Worm (Caenorhabditis elegans) whole organism, L3 larva: ENCODE data around the gene ddx-23.

Experiments used
- R02D3.7 ChIP-seq: fragments of 150-350 bp; optimal IDR thresholded peaks from 2 replicates; lab custom pipeline; 2014; ENCODE audit warnings: missing biosample characterization, missing genetic modification characterization
- ZK546.5 ChIP-seq: sonication (generic microtip); optimal IDR thresholded peaks from 2 replicates; lab custom pipeline; 2017; ENCODE audit warnings: missing biosample characterization, missing genetic modification characterization
- aly-2 ChIP-seq: fragments of 150-350 bp; optimal IDR thresholded peaks from 2 replicates; lab custom pipeline; 2014; ENCODE audit warnings: missing biosample characterization, missing genetic modification characterization
- ama-1 ChIP-seq: fragments of 150-350 bp; optimal IDR thresholded peaks from 2 replicates; lab custom pipeline; 2018
- ceh-16 ChIP-seq: sonication (generic microtip); optimal IDR thresholded peaks from 2 replicates; lab custom pipeline; 2017; ENCODE audit warnings: missing biosample characterization, missing genetic modification characterization
- ceh-28 ChIP-seq: fragments of 150-350 bp; optimal IDR thresholded peaks from 2 replicates; lab custom pipeline; 2014; ENCODE audit warnings: missing biosample characterization, missing genetic modification reagents, missing genetic modification characterization
- ceh-82 ChIP-seq: fragments of 150-350 bp; optimal IDR thresholded peaks from 2 replicates; lab custom pipeline; 2014; ENCODE audit warnings: missing biosample characterization, missing genetic modification characterization
- ceh-9 ChIP-seq: sonication (generic microtip); optimal IDR thresholded peaks from 2 replicates; lab custom pipeline; 2018; ENCODE audit warnings: missing biosample characterization, missing genetic modification characterization
- daf-12 ChIP-seq: fragments of 150-350 bp; optimal IDR thresholded peaks from 2 replicates; lab custom pipeline; 2014; ENCODE audit warnings: missing biosample characterization, missing genetic modification reagents, missing genetic modification characterization
- egl-27 ChIP-seq: sonication (generic microtip); optimal IDR thresholded peaks from 4 replicates; lab custom pipeline; 2017; ENCODE audit warnings: missing biosample characterization, missing genetic modification reagents, missing genetic modification characterization
- egl-5 ChIP-seq: fragments of 150-350 bp; optimal IDR thresholded peaks from 2 replicates; lab custom pipeline; 2017; ENCODE audit warnings: missing biosample characterization, missing genetic modification reagents, missing genetic modification characterization, inconsistent platforms
- elt-1 ChIP-seq: fragments of 150-350 bp; optimal IDR thresholded peaks from 2 replicates; lab custom pipeline; 2014; ENCODE audit warnings: missing biosample characterization, missing genetic modification characterization
- elt-2 ChIP-seq: sonication (generic microtip); optimal IDR thresholded peaks from 2 replicates; lab custom pipeline; 2016; ENCODE audit warnings: missing genetic modification reagents, mild to moderate bottlenecking, missing genetic modification characterization, missing compliant biosample characterization
- elt-3 ChIP-seq, 3 experiments: fragments of 150-350 bp in 1 of 3; sonication (generic microtip) in 2 of 3; optimal IDR thresholded peaks; 2 replicates in 2 of 3; 4 replicates in 1 of 3; lab custom pipeline; 2014 to 2017; ENCODE audit warnings: missing biosample characterization in 3 of 3, missing genetic modification characterization in 3 of 3
- eor-1 ChIP-seq, 2 experiments: fragments of 150-350 bp; optimal IDR thresholded peaks; 2 replicates each; lab custom pipeline; 2014 to 2018; ENCODE audit warnings: missing biosample characterization in 2 of 2, missing genetic modification characterization in 2 of 2
- fkh-2 ChIP-seq: fragments of 150-350 bp; optimal IDR thresholded peaks from 2 replicates; lab custom pipeline; 2014; ENCODE audit warnings: missing biosample characterization, missing genetic modification reagents, missing genetic modification characterization
- hmg-11 ChIP-seq: sonication (generic microtip); optimal IDR thresholded peaks from 2 replicates; lab custom pipeline; 2016; ENCODE audit warnings: missing genetic modification characterization, missing compliant biosample characterization
- jun-1 ChIP-seq: fragments of 150-350 bp; optimal IDR thresholded peaks from 2 replicates; lab custom pipeline; 2014; ENCODE audit warnings: missing biosample characterization, missing genetic modification reagents, missing genetic modification characterization
- lin-39 ChIP-seq: fragments of 150-350 bp; optimal IDR thresholded peaks from 2 replicates; lab custom pipeline; 2018; ENCODE audit warnings: missing biosample characterization, missing genetic modification reagents, missing genetic modification characterization
- mdl-1 ChIP-seq: fragments of 150-350 bp; optimal IDR thresholded peaks from 2 replicates; lab custom pipeline; 2014; ENCODE audit warnings: missing biosample characterization, missing genetic modification characterization
- mml-1 ChIP-seq: fragments of 150-350 bp; sonication (generic microtip); optimal IDR thresholded peaks from 3 replicates; lab custom pipeline; 2014; ENCODE audit warnings: missing biosample characterization, missing genetic modification characterization
- nfya-1 ChIP-seq: sonication (generic microtip); optimal IDR thresholded peaks from 2 replicates; lab custom pipeline; 2017; ENCODE audit warnings: missing genetic modification characterization, mild to moderate bottlenecking, missing compliant biosample characterization, antibody characterized with exemption, moderate library complexity; ENCODE audit not compliant: insufficient read depth
- nhr-11 ChIP-seq: fragments of 150-350 bp; optimal IDR thresholded peaks from 2 replicates; lab custom pipeline; 2014; ENCODE audit warnings: missing biosample characterization, missing genetic modification characterization
- nhr-23 ChIP-seq: fragments of 150-350 bp; optimal IDR thresholded peaks from 2 replicates; lab custom pipeline; 2014; ENCODE audit warnings: missing biosample characterization, missing genetic modification reagents, missing genetic modification characterization
- nhr-237 ChIP-seq: fragments of 150-350 bp; optimal IDR thresholded peaks from 2 replicates; lab custom pipeline; 2014; ENCODE audit warnings: missing biosample characterization, missing genetic modification characterization
- nhr-25 ChIP-seq: sonication (generic microtip); optimal IDR thresholded peaks from 2 replicates; lab custom pipeline; 2017; ENCODE audit warnings: missing biosample characterization, missing genetic modification characterization
- nhr-28 ChIP-seq: fragments of 150-350 bp; optimal IDR thresholded peaks from 2 replicates; lab custom pipeline; 2014; ENCODE audit warnings: missing biosample characterization, missing genetic modification characterization
- nhr-43 ChIP-seq: sonication (generic microtip); optimal IDR thresholded peaks from 2 replicates; lab custom pipeline; 2016; ENCODE audit warnings: mild to moderate bottlenecking, missing genetic modification characterization, missing compliant biosample characterization; ENCODE audit not compliant: poor library complexity, severe bottlenecking
- nhr-67 ChIP-seq: fragments of 150-350 bp; optimal IDR thresholded peaks from 2 replicates; lab custom pipeline; 2014; ENCODE audit warnings: missing biosample characterization, missing genetic modification characterization
- nhr-76 ChIP-seq: fragments of 150-350 bp; sonication (generic microtip); optimal IDR thresholded peaks from 5 replicates; lab custom pipeline; 2014; ENCODE audit warnings: missing biosample characterization, missing genetic modification characterization
- nhr-77 ChIP-seq: fragments of 150-350 bp; optimal IDR thresholded peaks from 2 replicates; lab custom pipeline; 2014; ENCODE audit warnings: missing biosample characterization, missing genetic modification characterization
- pha-4 ChIP-seq: fragments of 150-350 bp; optimal IDR thresholded peaks from 2 replicates; lab custom pipeline; 2014; ENCODE audit warnings: missing biosample characterization, missing genetic modification reagents, missing genetic modification characterization
- pqm-1 ChIP-seq: fragments of 150-350 bp; optimal IDR thresholded peaks from 2 replicates; lab custom pipeline; 2017; ENCODE audit warnings: missing biosample characterization, missing genetic modification characterization, inconsistent platforms
- sea-2 ChIP-seq: fragments of 150-350 bp; sonication (generic microtip); optimal IDR thresholded peaks from 4 replicates; lab custom pipeline; 2014; ENCODE audit warnings: missing biosample characterization, missing genetic modification reagents, missing genetic modification characterization
- tbx-2 ChIP-seq: sonication (generic microtip); optimal IDR thresholded peaks from 2 replicates; lab custom pipeline; 2016; ENCODE audit warnings: mild to moderate bottlenecking, missing genetic modification characterization, missing compliant biosample characterization
- unc-39 ChIP-seq: sonication (generic microtip); optimal IDR thresholded peaks from 4 replicates; lab custom pipeline; 2017; ENCODE audit warnings: missing biosample characterization, missing genetic modification characterization
- unc-62 ChIP-seq: fragments of 150-350 bp; sonication (generic microtip); optimal IDR thresholded peaks from 4 replicates; lab custom pipeline; 2014; ENCODE audit warnings: missing biosample characterization, missing genetic modification reagents, missing genetic modification characterization
- zag-1 ChIP-seq: fragments of 150-350 bp; optimal IDR thresholded peaks from 2 replicates; lab custom pipeline; 2014; ENCODE audit warnings: missing biosample characterization, missing genetic modification characterization
- ztf-11 ChIP-seq: fragments of 150-350 bp; optimal IDR thresholded peaks from 2 replicates; lab custom pipeline; 2014; ENCODE audit warnings: missing biosample characterization, missing genetic modification characterization
- ztf-4 ChIP-seq: fragments of 150-350 bp; optimal IDR thresholded peaks from 2 replicates; lab custom pipeline; 2014; ENCODE audit warnings: missing biosample characterization, missing genetic modification characterization

ddx-23 gene

DNA sequence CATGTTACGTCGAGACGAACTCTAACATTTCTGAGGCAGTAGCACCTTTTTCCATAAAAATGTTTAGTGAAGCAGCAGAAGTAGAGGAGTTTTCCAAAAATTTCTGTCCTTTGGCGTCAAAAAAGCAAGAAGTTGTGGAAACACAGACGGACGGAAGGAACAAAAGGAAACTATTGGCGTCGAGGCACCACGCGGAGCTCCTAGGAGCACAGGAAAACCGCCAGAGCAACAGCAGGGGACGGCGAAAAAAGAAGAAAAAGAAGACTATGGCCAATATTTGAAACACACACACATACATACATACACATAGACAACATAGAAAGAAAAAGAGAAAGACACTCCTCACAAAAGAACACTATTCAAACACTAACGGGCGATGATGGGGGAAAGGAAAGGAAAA, 10.1 kb downstream of the ddx-23 start:
- TF ChIP-seq unc-39 (no peak), nhr-28 (no peak), nfya-1 (tag; lab: Kevin White, UChicago) (peak; percentile 23), ztf-11 (tag; lab: Kevin White, UChicago) (no peak), pha-4 (tag; lab: Kevin White, UChicago) (peak; percentile 60), tbx-2 (no peak), hmg-11 (tag; lab: Kevin White, UChicago) (peak; percentile 7)

DNA sequence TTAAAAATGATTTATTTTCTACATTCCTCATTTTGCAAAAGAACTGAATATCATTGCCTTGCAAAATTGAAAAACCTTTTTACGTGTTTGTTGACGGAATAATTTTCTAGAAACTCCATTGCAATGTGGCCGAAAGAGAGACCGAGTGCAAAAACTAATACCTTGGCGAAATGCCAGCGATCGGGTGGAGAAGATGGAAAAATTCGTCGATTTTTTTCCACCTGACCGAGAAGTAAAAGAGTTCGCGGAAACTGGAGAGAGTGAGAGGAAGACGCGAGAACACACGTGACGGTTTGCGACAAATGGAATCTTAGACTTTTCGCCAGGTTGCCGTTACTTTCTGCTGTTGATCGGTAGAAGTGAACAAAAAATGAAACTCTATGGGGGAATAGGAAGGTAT, 11.4 kb downstream of the ddx-23 start:
- TF ChIP-seq nfya-1 (tag; lab: Kevin White, UChicago) (peak; percentile 17), hmg-11 (tag; lab: Kevin White, UChicago) (peak; percentile 3), ceh-9 (no peak), nhr-11 (tag; lab: Kevin White, UChicago) (no peak), pha-4 (tag; lab: Kevin White, UChicago) (peak; percentile 53), egl-5 (tag; lab: Kevin White, UChicago) (peak; percentile 20), nhr-25 (peak; percentile 74), R02D3.7 (tag; lab: Kevin White, UChicago) (no peak), mdl-1 (tag; lab: Kevin White, UChicago) (peak; percentile 8), nhr-23 (tag; lab: Kevin White, UChicago) (peak; percentile 56), jun-1 (tag; lab: Kevin White, UChicago) (peak; percentile 23), nhr-67 (tag; lab: Kevin White, UChicago) (no peak)

DNA sequence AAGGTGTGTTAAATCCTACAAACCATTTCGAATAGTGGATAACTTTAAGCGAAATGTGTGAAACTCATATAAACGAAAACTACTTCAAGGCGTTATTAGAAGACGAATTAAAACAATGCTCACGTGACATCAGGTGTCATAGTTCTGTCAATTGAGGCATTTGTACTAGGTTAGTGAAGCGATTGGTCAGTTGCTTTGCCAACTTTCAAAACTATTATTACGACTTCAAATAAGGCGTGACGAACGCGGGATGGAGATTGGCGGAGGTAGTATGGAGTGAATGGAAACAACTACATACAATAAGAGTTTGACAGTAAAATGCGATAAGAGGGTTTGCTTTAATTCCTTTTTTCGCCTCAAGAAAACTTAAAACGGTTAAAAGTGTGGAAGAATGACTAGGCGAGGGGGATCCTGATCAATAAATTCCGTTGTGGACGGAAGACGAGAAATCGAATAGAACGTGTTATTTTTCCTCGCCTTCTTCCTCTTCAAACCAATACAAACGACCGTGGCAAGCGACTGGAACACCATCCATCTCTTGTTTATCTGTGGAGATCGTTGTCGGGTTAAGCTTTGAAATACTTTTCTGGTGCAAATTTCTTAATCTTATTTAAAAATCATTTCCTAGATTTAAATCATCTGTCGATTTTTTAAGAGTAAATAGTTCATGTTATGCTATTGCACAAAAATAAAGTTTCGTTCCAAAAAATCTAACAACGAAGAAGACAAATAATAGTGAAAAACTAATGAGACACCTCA, 12.1 kb downstream of the ddx-23 start:
- TF ChIP-seq ceh-82 (tag; lab: Kevin White, UChicago) = no peak
- peak; percentile 50 for TF ChIP-seq ama-1 (lab: Kevin White, UChicago)
- peak; percentile 62 for TF ChIP-seq elt-1 (tag; lab: Kevin White, UChicago)
- TF ChIP-seq nhr-28 = no peak
- no peak for TF ChIP-seq zag-1 (tag; lab: Kevin White, UChicago)

ce11 chrIII:5840277-5840676, 12.8 kb downstream of the ddx-23 start:
- TF ChIP-seq pqm-1 (tag; lab: Kevin White, UChicago) = peak; percentile 61
- TF ChIP-seq nhr-76 = no peak
- peak; percentile 75 for TF ChIP-seq elt-2 (tag; lab: Kevin White, UChicago)
- TF ChIP-seq unc-39 = no peak
- TF ChIP-seq hmg-11 (tag; lab: Kevin White, UChicago) = no peak

- TF ChIP-seq nhr-77 = no peak
- no peak for TF ChIP-seq eor-1 (tag; optimal IDR thresholded peaks at IDR 0.05; lab: Kevin White, UChicago)
- no peak for TF ChIP-seq nhr-11 (tag; lab: Kevin White, UChicago)
- peak; percentile 36 for TF ChIP-seq mml-1 (tag; lab: Kevin White, UChicago)
- TF ChIP-seq ceh-9 = no peak
- TF ChIP-seq nhr-43 (tag; lab: Kevin White, UChicago) = no peak
- TF ChIP-seq aly-2 = no peak
Measured at ce11 chrIII:5839598-5839997, 13.5 kb downstream of the ddx-23 start.

- TF ChIP-seq hmg-11 (tag; lab: Kevin White, UChicago) (no peak), ceh-28 (tag; lab: Kevin White, UChicago) (peak; percentile 83), pqm-1 (tag; lab: Kevin White, UChicago) (peak; percentile 83), jun-1 (tag; lab: Kevin White, UChicago) (peak; percentile 31), zag-1 (tag; lab: Kevin White, UChicago) (no peak), ZK546.5 (no peak), ceh-16 (tag; lab: Kevin White, UChicago) (no peak), ama-1 (lab: Kevin White, UChicago) (no peak), nhr-43 (tag; lab: Kevin White, UChicago) (peak; percentile 69), elt-1 (tag; lab: Kevin White, UChicago) (no peak), nhr-237 (tag; lab: Kevin White, UChicago) (no peak), daf-12 (tag; lab: Kevin White, UChicago) (no peak), sea-2 (GFP tag; lab: Kevin White, UChicago) (no peak), egl-27 (tag; lab: Kevin White, UChicago) (no peak), unc-62 (GFP tag; lab: Kevin White, UChicago) (no peak), nhr-76 (no peak), elt-2 (tag; lab: Kevin White, UChicago) (peak; percentile 76), lin-39 (tag; lab: Kevin White, UChicago) (no peak), nhr-11 (tag; lab: Kevin White, UChicago) (no peak), eor-1 (tag; optimal IDR thresholded peaks at IDR 0.05; lab: Kevin White, UChicago) (no peak), nfya-1 (tag; lab: Kevin White, UChicago) (no peak), nhr-23 (tag; lab: Kevin White, UChicago) (peak; percentile 61), ztf-4 (tag; lab: Kevin White, UChicago) (no peak), fkh-2 (tag; lab: Kevin White, UChicago) (no peak), elt-3 (tag; optimal IDR thresholded peaks at IDR 0.05; lab: Kevin White, UChicago) (peak in 1 of 3 experiments; percentile 10)
Measured at ce11 chrIII:5839147-5839546, 13.9 kb downstream of the ddx-23 start.
